Fruit fly (Drosophila melanogaster): Measurements from ENCODE around the gene eIF4E4.

The eIF4E4 gene

dm6 chr3L:6708995-6709606, 43.7 kb upstream of the eIF4E4 start (continued):
- TF ChIP-seq Pdp1 (GFP tag; optimal IDR thresholded peaks at IDR 0.05) (peak; percentile 71 to 85), tna (GFP tag; IDR thresholded peaks at IDR 0.05; ENCODE audit: partially characterized antibody) (no peak), inv (GFP tag; IDR thresholded peaks at IDR 0.05; ENCODE audit: partially characterized antibody) (no peak), CG10654 (GFP tag; optimal IDR thresholded peaks at IDR 0.05) (peak; percentile 92), CG34376 (GFP tag; optimal IDR thresholded peaks at IDR 0.05) (peak; percentile 96), CG12155 (GFP tag; optimal IDR thresholded peaks at IDR 0.05) (peak; percentile 54), emc (GFP tag; optimal IDR thresholded peaks at IDR 0.05) (peak; percentile 87), dpn (GFP tag; optimal IDR thresholded peaks at IDR 0.05) (peak; percentile 65 to 79), CG10274 (GFP tag; optimal IDR thresholded peaks at IDR 0.05) (peak; percentile 80), CG11723 (GFP tag; optimal IDR thresholded peaks at IDR 0.05) (peak; percentile 71), CG2712 (tag; optimal IDR thresholded peaks at IDR 0.05) (no peak), fru (optimal IDR thresholded peaks at IDR 0.05) (no peak), CG4617 (GFP tag; optimal IDR thresholded peaks at IDR 0.05; ENCODE audit: borderline replicate concordance) (peak; percentile 48), Tbp (GFP tag; optimal IDR thresholded peaks at IDR 0.05) (no peak), tio (GFP tag; optimal IDR thresholded peaks at IDR 0.05) (peak; percentile 76), CG6689 (GFP tag; IDR thresholded peaks at IDR 0.05) (peak; percentile 41), Sin3A (optimal IDR thresholded peaks at IDR 0.05) (no peak), CG17186 (GFP tag; optimal IDR thresholded peaks at IDR 0.05) (peak; percentile 3), B-H1 (GFP tag; IDR thresholded peaks at IDR 0.05) (peak; percentile 71), H2.0 (GFP tag; IDR thresholded peaks at IDR 0.05) (peak; percentile 87), YL-1 (GFP tag; optimal IDR thresholded peaks at IDR 0.05) (peak; percentile 32), CG11085 (GFP tag; IDR thresholded peaks at IDR 0.05) (peak; percentile 85), CG18599 (GFP tag; optimal IDR thresholded peaks at IDR 0.05) (peak; percentile 89), fd64A (GFP tag; optimal IDR thresholded peaks at IDR 0.05) (peak; percentile 44), CG2889 (GFP tag; IDR thresholded peaks at IDR 0.05) (0 out of 3 replicates have a peak, but pooled peaks have one; percentile 21), Dp (GFP tag; optimal IDR thresholded peaks at IDR 0.05) (peak; percentile 5), CG43689 (GFP tag; IDR thresholded peaks at IDR 0.05) (peak; percentile 75), CG7786 (GFP tag; optimal IDR thresholded peaks at IDR 0.05) (peak; percentile 10), dm (GFP tag; optimal IDR thresholded peaks at IDR 0.05) (no peak), sima (GFP tag; optimal IDR thresholded peaks at IDR 0.05) (peak; percentile 48), CG6791 (GFP tag; IDR thresholded peaks at IDR 0.05; ENCODE audit: partially characterized antibody) (no peak), CG4360 (GFP tag; IDR thresholded peaks at IDR 0.05) (no peak), CG9932 (GFP tag; IDR thresholded peaks at IDR 0.05) (peak; percentile 83), pita (GFP tag; optimal IDR thresholded peaks at IDR 0.05) (no peak), chinmo (GFP tag; IDR thresholded peaks at IDR 0.05; ENCODE audit: partially characterized antibody) (no peak), kah (GFP tag; optimal IDR thresholded peaks at IDR 0.05) (peak; percentile 54), CG14710 (tag; optimal IDR thresholded peaks at IDR 0.05) (peak; percentile 26), sim (GFP tag; IDR thresholded peaks at IDR 0.05) (0 out of 2 replicates have a peak, but pooled peaks have one; percentile 32), CG16779 (GFP tag; IDR thresholded peaks at IDR 0.05) (peak; percentile 89), p53 (GFP tag; optimal IDR thresholded peaks at IDR 0.05) (peak; percentile 86), ATbp (GFP tag; optimal IDR thresholded peaks at IDR 0.05) (peak; percentile 94), ttk (GFP tag; IDR thresholded peaks at IDR 0.05) (peak; percentile 86), sd (tag; optimal IDR thresholded peaks at IDR 0.05) (no peak), CG4282 (GFP tag; optimal IDR thresholded peaks at IDR 0.05) (no peak), Optix (GFP tag; IDR thresholded peaks at IDR 0.05) (peak; percentile 74; the same call in 2 of the 3 replicates), zen (tag; optimal IDR thresholded peaks at IDR 0.05) (no peak), CG31441 (GFP tag; IDR thresholded peaks at IDR 0.05) (peak; percentile 64), HLH54F (GFP tag; optimal IDR thresholded peaks at IDR 0.05) (peak; percentile 60), CG3847 (GFP tag; IDR thresholded peaks at IDR 0.05) (peak; percentile 74), CG3407 (GFP tag; optimal IDR thresholded peaks at IDR 0.05) (peak; percentile 88), sqz (GFP tag; optimal IDR thresholded peaks at IDR 0.05) (peak; percentile 81)

Measured in whole organism, embryonic.